Worm (Caenorhabditis elegans): ENCODE data around the gene ZK546.4.
"Not testable (repeated sequence)": the region's sequence is repeated elsewhere in the genome, so short reads cannot be mapped to it uniquely, and the experiment has no call there.

Gene ZK546.4

ce11 chrII:4915572-4915971 is 22.3 kb upstream of the ZK546.4 start:
- TF ChIP-seq ceh-6 (GFP tag; optimal IDR thresholded peaks at IDR 0.05), result no peak
- no peak for TF ChIP-seq zip-5 (tag; optimal IDR thresholded peaks at IDR 0.05)
- TF ChIP-seq unc-42 (tag; optimal IDR thresholded peaks at IDR 0.05), result no peak
- no peak for TF ChIP-seq sox-4 (tag; optimal IDR thresholded peaks at IDR 0.05)
- TF ChIP-seq ceh-19 (GFP tag; optimal IDR thresholded peaks at IDR 0.05), result no peak
- TF ChIP-seq mec-3 (tag; optimal IDR thresholded peaks at IDR 0.05; ENCODE audit: borderline replicate concordance), result no peak
- TF ChIP-seq nhr-11 (tag; optimal IDR thresholded peaks at IDR 0.05), result no peak
- no peak for TF ChIP-seq fkh-6 (tag; optimal IDR thresholded peaks at IDR 0.05)
- TF ChIP-seq ceh-22 (tag; optimal IDR thresholded peaks at IDR 0.05), result no peak
- TF ChIP-seq C08G9.2 (tag; optimal IDR thresholded peaks at IDR 0.05), result no peak
- TF ChIP-seq T23F11.4 (GFP tag; optimal IDR thresholded peaks at IDR 0.05), result no peak
- TF ChIP-seq ama-1 (optimal IDR thresholded peaks at IDR 0.05), result no peak
- no peak for TF ChIP-seq che-1 (tag; optimal IDR thresholded peaks at IDR 0.05)
- TF ChIP-seq npax-4 (tag; optimal IDR thresholded peaks at IDR 0.05), result no peak
- TF ChIP-seq pqm-1 (tag; optimal IDR thresholded peaks at IDR 0.05), result no peak

DNA sequence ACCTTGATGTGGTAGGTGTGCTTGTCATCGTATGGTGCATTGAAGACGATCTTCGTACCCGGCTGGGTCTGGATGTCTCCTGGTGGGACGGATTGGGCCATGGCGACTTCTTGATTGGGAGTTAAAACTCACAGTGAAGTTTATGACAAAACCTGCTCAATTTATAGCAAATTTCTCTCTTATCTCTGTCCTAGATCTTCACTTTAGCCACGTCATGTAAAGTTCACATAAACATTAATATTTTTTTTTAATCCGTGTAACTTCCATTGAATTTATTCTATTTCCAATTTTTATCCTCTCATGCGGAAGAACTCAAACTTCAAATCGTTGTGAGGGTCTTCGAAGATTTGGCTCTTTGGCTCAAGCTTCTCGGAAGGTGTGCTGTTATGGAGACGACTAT is 21.4 kb upstream of the ZK546.4 start, which contains the start of gene msp-31:
Gene msp-31, minus strand, starts transcription at position 101 of the 400 bp plus-strand sequence.
- not testable (repeated sequence) for TF ChIP-seq C38D4.7 (GFP tag; optimal IDR thresholded peaks at IDR 0.05); ref-2 (tag; optimal IDR thresholded peaks at IDR 0.05); pros-1 (tag; optimal IDR thresholded peaks at IDR 0.05)

DNA sequence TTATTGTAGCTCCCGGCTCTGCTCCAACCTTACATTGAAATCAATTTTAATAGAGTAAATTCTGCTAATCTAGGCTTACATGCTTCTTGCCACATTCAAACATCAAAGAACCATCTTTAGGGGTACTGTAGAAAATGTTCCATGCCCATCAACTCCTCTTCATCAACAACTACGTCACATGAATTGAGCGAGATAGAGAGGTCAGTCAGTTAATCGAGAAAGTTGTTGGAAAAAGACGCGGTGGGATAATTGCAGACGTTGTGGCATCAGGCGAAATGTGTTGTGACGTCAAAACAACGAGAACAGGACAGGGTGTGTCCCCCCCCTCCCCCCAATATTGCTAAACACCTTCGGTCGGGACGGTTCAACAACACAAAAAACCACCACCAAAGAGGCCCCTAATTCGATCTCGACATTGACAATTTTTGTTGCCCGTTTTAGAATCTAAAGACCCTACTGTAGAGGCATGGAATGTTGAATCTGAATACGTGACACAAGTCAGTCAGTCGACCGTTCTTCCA is 19.3 kb upstream of the ZK546.4 start:
- TF ChIP-seq ceh-34 (tag; optimal IDR thresholded peaks at IDR 0.05) (no peak), ceh-14 (tag; optimal IDR thresholded peaks at IDR 0.05) (no peak), hlh-15 (tag; optimal IDR thresholded peaks at IDR 0.05) (no peak), nfya-1 (tag; optimal IDR thresholded peaks at IDR 0.05) (no peak)

DNA sequence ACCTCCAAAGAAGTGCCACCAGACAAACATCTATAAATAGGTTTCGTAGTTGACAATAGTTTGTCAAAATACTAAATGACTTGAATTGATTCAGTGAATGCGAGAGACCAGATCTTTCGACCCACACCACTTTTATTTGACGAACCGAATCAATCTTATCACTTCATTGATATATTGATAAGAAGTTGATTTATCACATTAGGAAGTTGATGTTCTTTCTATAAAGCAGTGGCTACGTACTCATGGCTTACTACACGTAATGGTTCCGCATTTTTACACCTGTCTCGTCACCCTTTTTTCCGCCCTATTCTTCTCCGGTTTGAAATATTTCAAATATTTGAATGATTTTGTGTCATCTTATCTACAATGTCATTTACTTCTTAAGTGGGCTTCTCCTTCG is 17.2 kb upstream of the ZK546.4 start:
- TF ChIP-seq elt-2 (tag; optimal IDR thresholded peaks at IDR 0.05) (peak; percentile 83), ceh-6 (GFP tag; optimal IDR thresholded peaks at IDR 0.05) (no peak)

ce11 chrII:4924729-4925128 is 13.1 kb upstream of the ZK546.4 start:
- TF ChIP-seq hlh-15 (tag; optimal IDR thresholded peaks at IDR 0.05), result no peak
- TF ChIP-seq elt-2 (tag; optimal IDR thresholded peaks at IDR 0.05), result no peak
- no peak for TF ChIP-seq hlh-6 (tag; optimal IDR thresholded peaks at IDR 0.05)
- no peak for TF ChIP-seq fkh-6 (tag; optimal IDR thresholded peaks at IDR 0.05)
- no peak for TF ChIP-seq ttx-3 (tag; optimal IDR thresholded peaks at IDR 0.05)
- TF ChIP-seq lim-6 (tag; optimal IDR thresholded peaks at IDR 0.05), result no peak
- TF ChIP-seq unc-86 (tag; optimal IDR thresholded peaks at IDR 0.05), result no peak
- no peak for TF ChIP-seq pax-1 (tag; optimal IDR thresholded peaks at IDR 0.05)
- TF ChIP-seq K09A11.1 (tag; optimal IDR thresholded peaks at IDR 0.05; ENCODE audit: insufficient read depth), result no peak
- no peak for TF ChIP-seq ref-2 (tag; optimal IDR thresholded peaks at IDR 0.05)
- TF ChIP-seq fax-1 (tag; optimal IDR thresholded peaks at IDR 0.05), result no peak
- TF ChIP-seq sox-2 (GFP tag; IDR thresholded peaks at IDR 0.05), result no peak
- TF ChIP-seq tbx-2 (tag; optimal IDR thresholded peaks at IDR 0.05), result no peak
- TF ChIP-seq ahr-1 (tag; optimal IDR thresholded peaks at IDR 0.05), result no peak
- no peak for TF ChIP-seq ceh-34 (tag; optimal IDR thresholded peaks at IDR 0.05)
- TF ChIP-seq nhr-232 (tag; optimal IDR thresholded peaks at IDR 0.05), result no peak
- TF ChIP-seq ceh-19 (GFP tag; optimal IDR thresholded peaks at IDR 0.05), result no peak
- no peak for TF ChIP-seq C08G9.2 (tag; optimal IDR thresholded peaks at IDR 0.05)
